Fruit fly (Drosophila melanogaster): Measurements from ENCODE around the gene Ipp.
A peak's percentile ranks its signal among the peaks of the same experiment; 100 is the strongest.

Gene Ipp

DNA sequence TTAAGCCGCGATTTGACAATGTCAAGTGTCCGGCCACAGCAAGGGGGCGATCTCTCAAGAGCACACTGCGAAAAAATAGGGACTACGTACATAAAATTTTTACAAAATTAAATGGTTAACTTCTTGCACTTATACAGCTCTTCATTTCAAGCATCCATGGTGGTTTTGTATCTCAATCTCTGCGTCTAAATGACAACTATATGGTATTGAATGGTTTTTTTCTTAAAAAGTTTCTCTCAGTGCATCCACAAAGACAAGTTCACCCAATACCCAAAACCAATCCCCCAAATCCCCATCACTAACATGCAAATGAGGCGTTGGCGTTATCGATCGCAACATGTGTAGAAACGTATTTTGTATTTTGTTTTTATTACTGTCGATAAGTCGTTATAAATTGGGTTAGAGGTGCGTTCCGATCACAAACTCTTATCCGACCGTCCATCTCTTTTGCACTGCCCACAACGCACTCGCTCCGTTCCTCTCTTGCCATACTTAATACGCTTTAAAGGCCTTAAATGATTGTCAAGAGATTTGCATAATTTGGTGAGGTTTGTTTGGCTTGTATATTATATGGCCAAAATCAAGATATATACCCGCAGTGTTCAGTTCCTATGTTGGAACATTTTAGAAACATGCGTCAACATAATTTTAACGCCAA lies 43.7 kb upstream of the Ipp start (continued):
- TF ChIP-seq Gsc (GFP tag; IDR thresholded peaks at IDR 0.05): peak; percentile 61
- TF ChIP-seq CG3065 (GFP tag; optimal IDR thresholded peaks at IDR 0.05): peak; percentile 23
- peak; percentile 32 for TF ChIP-seq Mad (GFP tag; optimal IDR thresholded peaks at IDR 0.05)
- no peak for TF ChIP-seq Kr (GFP tag; optimal IDR thresholded peaks at IDR 0.05)
- peak; percentile 44 for TF ChIP-seq Bteb2 (GFP tag; optimal IDR thresholded peaks at IDR 0.05)
- TF ChIP-seq Trl (optimal IDR thresholded peaks at IDR 0.05): no peak
- peak; percentile 79 for TF ChIP-seq Trl (GFP tag; optimal IDR thresholded peaks at IDR 0.05)
- TF ChIP-seq CG14965 (GFP tag; optimal IDR thresholded peaks at IDR 0.05; ENCODE audit: borderline replicate concordance): no peak
- peak; percentile 69 for TF ChIP-seq CG9932 (GFP tag; IDR thresholded peaks at IDR 0.05)
- TF ChIP-seq dmrt99B (tag; optimal IDR thresholded peaks at IDR 0.05): peak; percentile 88
- no peak for TF ChIP-seq CG9797 (GFP tag; optimal IDR thresholded peaks at IDR 0.05)
- peak; percentile 41; the same call in 1 of the 2 replicates for TF ChIP-seq ham (GFP tag; IDR thresholded peaks at IDR 0.05)
- peak; percentile 81 for TF ChIP-seq CG17359 (tag; optimal IDR thresholded peaks at IDR 0.05)
- TF ChIP-seq pros (GFP tag; optimal IDR thresholded peaks at IDR 0.05): no peak
- TF ChIP-seq D (optimal IDR thresholded peaks at IDR 0.05): no peak
- TF ChIP-seq D (GFP tag; optimal IDR thresholded peaks at IDR 0.05): peak; percentile 60
- peak; percentile 88 for TF ChIP-seq CG32532 (GFP tag; IDR thresholded peaks at IDR 0.05)
- peak; percentile 40 for TF ChIP-seq cato (GFP tag; optimal IDR thresholded peaks at IDR 0.05; ENCODE audit: borderline replicate concordance)
- TF ChIP-seq nom (GFP tag; optimal IDR thresholded peaks at IDR 0.05): no peak
- peak; percentile 49 for TF ChIP-seq CG15696 (tag; optimal IDR thresholded peaks at IDR 0.05)
- TF ChIP-seq gcm2 (GFP tag; optimal IDR thresholded peaks at IDR 0.05): peak; percentile 25
- TF ChIP-seq CG1603 (tag; optimal IDR thresholded peaks at IDR 0.05): peak; percentile 84
- TF ChIP-seq shn (GFP tag; optimal IDR thresholded peaks at IDR 0.05): peak; percentile 44
- TF ChIP-seq CG1647 (GFP tag; optimal IDR thresholded peaks at IDR 0.05): peak; percentile 75
- TF ChIP-seq lmd (GFP tag; IDR thresholded peaks at IDR 0.05): peak; percentile 85
- peak; percentile 38 for TF ChIP-seq jing (GFP tag; optimal IDR thresholded peaks at IDR 0.05)
- TF ChIP-seq chinmo (GFP tag; IDR thresholded peaks at IDR 0.05; ENCODE audit: partially characterized antibody): 0 out of 4 replicates have a peak, but pooled peaks have one; percentile 62
- peak; percentile 75 for TF ChIP-seq Antp (GFP tag; optimal IDR thresholded peaks at IDR 0.05)
- TF ChIP-seq Doc3 (GFP tag; IDR thresholded peaks at IDR 0.05; ENCODE audit: partially characterized antibody): no peak
- peak; percentile 22 for TF ChIP-seq CG10565 (GFP tag; optimal IDR thresholded peaks at IDR 0.05)
- TF ChIP-seq CG14710 (tag; optimal IDR thresholded peaks at IDR 0.05): peak; percentile 60
- no peak for TF ChIP-seq tup (GFP tag; optimal IDR thresholded peaks at IDR 0.05)
- peak; percentile 61 for TF ChIP-seq Sox100B (GFP tag; optimal IDR thresholded peaks at IDR 0.05)
- TF ChIP-seq CG5953 (GFP tag; IDR thresholded peaks at IDR 0.05): peak; percentile 77
- TF ChIP-seq pnt (GFP tag; optimal IDR thresholded peaks at IDR 0.05): peak; percentile 82
- TF ChIP-seq stwl (tag; optimal IDR thresholded peaks at IDR 0.05): no peak
- peak; percentile 47; the same call in 1 of the 3 replicates for TF ChIP-seq CG11560 (tag; IDR thresholded peaks at IDR 0.05)
- peak; percentile 77 for TF ChIP-seq otp (GFP tag; IDR thresholded peaks at IDR 0.05)
- peak; percentile 65 for TF ChIP-seq E2f1 (GFP tag; IDR thresholded peaks at IDR 0.05)
- no peak for TF ChIP-seq CG13287 (GFP tag; IDR thresholded peaks at IDR 0.05; ENCODE audit: partially characterized antibody)
- no peak for TF ChIP-seq Tbp (GFP tag; optimal IDR thresholded peaks at IDR 0.05)
- TF ChIP-seq Mes4 (GFP tag; optimal IDR thresholded peaks at IDR 0.05): peak; percentile 29
- TF ChIP-seq pzg (GFP tag; optimal IDR thresholded peaks at IDR 0.05): no peak
- peak; percentile 97 for TF ChIP-seq Med (GFP tag)
- TF ChIP-seq ttk (GFP tag; IDR thresholded peaks at IDR 0.05): peak; percentile 84
- TF ChIP-seq CG17568 (GFP tag; optimal IDR thresholded peaks at IDR 0.05): peak; percentile 26
- TF ChIP-seq cg (GFP tag; optimal IDR thresholded peaks at IDR 0.05): no peak
- TF ChIP-seq CG3995 (GFP tag; optimal IDR thresholded peaks at IDR 0.05): peak; percentile 15
- peak; percentile 54 for TF ChIP-seq sima (GFP tag; optimal IDR thresholded peaks at IDR 0.05)
- no peak for TF ChIP-seq CG7745 (tag; optimal IDR thresholded peaks at IDR 0.05)
